Worm (Caenorhabditis elegans): ENCODE results near the gene kdin-1.

DNA sequence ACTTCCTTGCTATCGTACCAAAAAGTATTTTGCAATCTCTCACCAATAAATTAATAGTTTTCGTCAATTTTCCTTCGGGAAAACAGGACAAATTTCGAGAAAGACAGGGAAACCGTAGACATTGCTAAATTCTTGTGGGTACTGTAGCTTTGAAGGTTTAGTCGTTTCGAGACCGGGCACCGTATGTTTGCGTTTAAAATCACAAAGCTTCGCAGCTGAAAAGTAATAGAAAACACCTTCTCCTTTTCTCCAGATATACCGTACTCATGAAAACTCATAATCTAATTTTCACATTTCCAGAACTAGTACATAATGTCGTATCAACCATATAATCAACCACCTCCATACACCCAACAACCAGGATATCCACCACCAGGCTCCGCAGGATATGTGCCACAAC lies 29.5 kb upstream of the kdin-1 start, which contains the start of gene F13H10.6:
- TF ChIP-seq lin-13 (GFP tag; optimal IDR thresholded peaks at IDR 0.05) (no peak), nhr-77 (tag; optimal IDR thresholded peaks at IDR 0.05) (no peak), attf-4 (tag; optimal IDR thresholded peaks at IDR 0.05) (no peak), lin-1 (GFP tag; IDR thresholded peaks at IDR 0.05) (no peak), unc-62 (GFP tag; optimal IDR thresholded peaks at IDR 0.05 in 1 of 2) (peak in 1 of 2 experiments; percentile 64), unc-62 (tag; optimal IDR thresholded peaks at IDR 0.05) (no peak), ama-1 (optimal IDR thresholded peaks at IDR 0.05) (no peak), ZK546.5 (tag; optimal IDR thresholded peaks at IDR 0.05) (no peak)
